Fruit fly (Drosophila melanogaster): Measurements from ENCODE around the gene PIG-P.
A peak's percentile ranks its signal among the peaks of the same experiment; 100 is the strongest.

PIG-P gene

dm6 chr3R:26017771-26018731 lies 40.0 kb downstream of the PIG-P start (continued):
- peak; percentile 4 for TF ChIP-seq D (optimal IDR thresholded peaks at IDR 0.05)
- TF ChIP-seq D (GFP tag; optimal IDR thresholded peaks at IDR 0.05), result peak; percentile 92
- TF ChIP-seq odd (GFP tag; optimal IDR thresholded peaks at IDR 0.05), result peak; percentile 72
- peak; percentile 73 for TF ChIP-seq Abd-B (GFP tag; optimal IDR thresholded peaks at IDR 0.05)
- peak; percentile 88 for TF ChIP-seq croc (GFP tag; conservative IDR thresholded peaks at IDR 0.05)
- peak; percentile 86 for TF ChIP-seq nerfin-1 (tag; optimal IDR thresholded peaks at IDR 0.05)
- peak; percentile 71; the same call in 2 of the 3 replicates for TF ChIP-seq so (GFP tag; IDR thresholded peaks at IDR 0.05)
- peak; percentile 70 for TF ChIP-seq CG32767 (GFP tag; IDR thresholded peaks at IDR 0.05)
- TF ChIP-seq scrt (GFP tag; optimal IDR thresholded peaks at IDR 0.05), result peak; percentile 40
- TF ChIP-seq CG14050 (GFP tag; IDR thresholded peaks at IDR 0.05), result no peak; the same call in 2 of the 3 replicates
- TF ChIP-seq CG17361 (GFP tag; IDR thresholded peaks at IDR 0.05), result peak; percentile 96
- TF ChIP-seq CG1647 (GFP tag; optimal IDR thresholded peaks at IDR 0.05), result no peak
- peak; percentile 55 for TF ChIP-seq nau (GFP tag; optimal IDR thresholded peaks at IDR 0.05)
- TF ChIP-seq CG13424 (tag; optimal IDR thresholded peaks at IDR 0.05), result peak; percentile 90
- peak; percentile 67 for TF ChIP-seq zfh1 (GFP tag; IDR thresholded peaks at IDR 0.05)
- peak; percentile 98 for TF ChIP-seq CG18262 (tag; optimal IDR thresholded peaks at IDR 0.05)
- peak; percentile 85 for TF ChIP-seq unpg (GFP tag; optimal IDR thresholded peaks at IDR 0.05)
- TF ChIP-seq Xrp1 (GFP tag; IDR thresholded peaks at IDR 0.05), result peak; percentile 92
- 0 out of 3 replicates have a peak, but pooled peaks have one; percentile 4 for TF ChIP-seq z (GFP tag; IDR thresholded peaks at IDR 0.05)
- TF ChIP-seq chm (GFP tag; IDR thresholded peaks at IDR 0.05), result peak; percentile 46; the same call in 1 of the 2 replicates
- TF ChIP-seq grn (GFP tag; optimal IDR thresholded peaks at IDR 0.05), result no peak
- TF ChIP-seq Stat92E (GFP tag; optimal IDR thresholded peaks at IDR 0.05), result peak in 1 of 3 experiments; percentile 72
- peak; percentile 76 for TF ChIP-seq stc (GFP tag; IDR thresholded peaks at IDR 0.05)
- peak; percentile 86 for TF ChIP-seq fd102C (GFP tag; optimal IDR thresholded peaks at IDR 0.05)
- peak; percentile 82 for TF ChIP-seq Sox102F (GFP tag; optimal IDR thresholded peaks at IDR 0.05)
- no peak for TF ChIP-seq lov (optimal IDR thresholded peaks at IDR 0.05)
- TF ChIP-seq lov (GFP tag; IDR thresholded peaks at IDR 0.05), result no peak
- 0 out of 2 replicates have a peak, but pooled peaks have one; percentile 61 for TF ChIP-seq dan (GFP tag; IDR thresholded peaks at IDR 0.05)
- peak; percentile 19 for TF ChIP-seq caup (GFP tag; optimal IDR thresholded peaks at IDR 0.05; ENCODE audit: severe bottlenecking)
- TF ChIP-seq ttk (GFP tag; IDR thresholded peaks at IDR 0.05), result peak; percentile 73
- peak; percentile 10 for TF ChIP-seq CG6683 (GFP tag; optimal IDR thresholded peaks at IDR 0.05)
- peak; percentile 41 for TF ChIP-seq CG1603 (tag; optimal IDR thresholded peaks at IDR 0.05)
- TF ChIP-seq BtbVII (GFP tag; optimal IDR thresholded peaks at IDR 0.05), result peak; percentile 23
- peak; percentile 62 for TF ChIP-seq bcd (GFP tag; optimal IDR thresholded peaks at IDR 0.05)
- peak; percentile 78 for TF ChIP-seq CG17359 (tag; optimal IDR thresholded peaks at IDR 0.05)
- TF ChIP-seq E2f2 (GFP tag; IDR thresholded peaks at IDR 0.05), result peak; percentile 36; the same call in 1 of the 2 replicates
- peak; percentile 22 for TF ChIP-seq CG10565 (GFP tag; optimal IDR thresholded peaks at IDR 0.05)
- TF ChIP-seq CG13287 (GFP tag; IDR thresholded peaks at IDR 0.05; ENCODE audit: partially characterized antibody), result no peak
- peak; percentile 95 for TF ChIP-seq Kr (GFP tag; optimal IDR thresholded peaks at IDR 0.05)
- TF ChIP-seq fd96Cb (tag; optimal IDR thresholded peaks at IDR 0.05), result peak; percentile 89
- peak; percentile 31; the same call in 1 of the 2 replicates for TF ChIP-seq CG7372 (GFP tag; IDR thresholded peaks at IDR 0.05)
- TF ChIP-seq CG1233 (GFP tag; optimal IDR thresholded peaks at IDR 0.05), result peak; percentile 86
- peak; percentile 92 for TF ChIP-seq Sox100B (GFP tag; optimal IDR thresholded peaks at IDR 0.05)
- TF ChIP-seq vnd (GFP tag; IDR thresholded peaks at IDR 0.05; ENCODE audit: partially characterized antibody), result no peak
- TF ChIP-seq gem (tag; optimal IDR thresholded peaks at IDR 0.05), result peak; percentile 95
- peak; percentile 93 for TF ChIP-seq HLHmδ (GFP tag; optimal IDR thresholded peaks at IDR 0.05)
- TF ChIP-seq nom (GFP tag; optimal IDR thresholded peaks at IDR 0.05), result peak; percentile 86

All from whole organism, embryonic.